Fruit fly (Drosophila melanogaster) whole organism, embryonic: ENCODE results near the gene CG11068.
A peak's percentile ranks its signal among the peaks of the same experiment; 100 is the strongest.

Source experiments
- Asciz ChIP-seq: fragments of 200-800 bp; sonication (Bioruptor generic); optimal IDR thresholded peaks from 2 replicates; lab custom pipeline; 2017; ENCODE audit warnings: missing biosample characterization, mild to moderate bottlenecking, missing genetic modification characterization, missing genetic modification reagents
- Atf-2 ChIP-seq: fragments of 200-800 bp; sonication (Bioruptor generic); optimal IDR thresholded peaks from 2 replicates; lab custom pipeline; 2016; ENCODE audit warnings: missing biosample characterization, missing genetic modification characterization
- CG11085 ChIP-seq: fragments of 200-800 bp; sonication (Bioruptor generic); IDR thresholded peaks from 2 replicates; pipeline ENCODE4 v1.3.6; 2022; ENCODE audit warnings: missing biosample characterization, missing genetic modification characterization
- CG12659 ChIP-seq: fragments of 200-800 bp; sonication (Bioruptor generic); optimal IDR thresholded peaks from 3 replicates; lab custom pipeline; 2017; ENCODE audit warnings: mild to moderate bottlenecking, missing biosample characterization, missing genetic modification reagents, missing genetic modification characterization
- CG2889 ChIP-seq: fragments of 200-800 bp; sonication (Bioruptor generic); IDR thresholded peaks from 3 replicates; pipeline ENCODE4 v1.3.6; 2022; ENCODE audit warnings: missing biosample characterization, missing genetic modification characterization
- CG32772 ChIP-seq: fragments of 200-800 bp; sonication (Bioruptor generic); IDR thresholded peaks from 2 replicates; pipeline ENCODE4 v1.3.6; 2022; ENCODE audit warnings: missing biosample characterization, missing genetic modification characterization
- CG3726 ChIP-seq: fragments of 200-800 bp; sonication (Bioruptor generic); IDR thresholded peaks from 3 replicates; pipeline ENCODE4, ENCODE4 v1.3.6; 2022; ENCODE audit warnings: missing biosample characterization, missing genetic modification characterization
- CG43689 ChIP-seq: fragments of 200-800 bp; sonication (Bioruptor generic); IDR thresholded peaks from 2 replicates; pipeline ENCODE4 v1.3.6; 2022; ENCODE audit warnings: missing biosample characterization, missing genetic modification characterization
- CG5180 ChIP-seq: fragments of 200-800 bp; sonication (Bioruptor generic); optimal IDR thresholded peaks from 3 replicates; lab custom pipeline; 2017; ENCODE audit warnings: missing biosample characterization, missing genetic modification characterization, mild to moderate bottlenecking, moderate library complexity, missing genetic modification reagents
- CG6175 ChIP-seq: fragments of 200-800 bp; sonication (Bioruptor generic); IDR thresholded peaks from 3 replicates; pipeline ENCODE4 v1.3.6; 2022; ENCODE audit warnings: missing biosample characterization, missing genetic modification characterization
- CG9215 ChIP-seq: fragments of 200-800 bp; sonication (Bioruptor generic); IDR thresholded peaks from 2 replicates; pipeline ENCODE4 v1.3.6; 2022; ENCODE audit warnings: missing biosample characterization, missing genetic modification characterization
- Dip2 ChIP-seq: fragments of 200-800 bp; sonication (Bioruptor generic); IDR thresholded peaks from 2 replicates; pipeline ENCODE4 v1.3.6; 2022; ENCODE audit warnings: missing biosample characterization, missing genetic modification characterization
- Drgx ChIP-seq: fragments of 200-800 bp; sonication (Bioruptor generic); IDR thresholded peaks from 2 replicates; pipeline ENCODE4 v1.3.6; 2022; ENCODE audit warnings: missing biosample characterization, missing genetic modification characterization
- HHEX ChIP-seq: fragments of 200-800 bp; sonication (Bioruptor generic); optimal IDR thresholded peaks from 3 replicates; lab custom pipeline; 2017; ENCODE audit warnings: missing biosample characterization, mild to moderate bottlenecking, missing genetic modification characterization, missing genetic modification reagents
- Hr39 ChIP-seq: fragments of >200 bp; optimal IDR thresholded peaks from 2 replicates; lab custom pipeline; 2017
- Nf-YB ChIP-seq: fragments of 200-800 bp; sonication (Bioruptor generic); optimal IDR thresholded peaks from 3 replicates; lab custom pipeline; 2019; ENCODE audit warnings: missing biosample characterization, mild to moderate bottlenecking, missing genetic modification characterization, moderate library complexity
- Nf-YC ChIP-seq: fragments of 200-800 bp; optimal IDR thresholded peaks from 3 replicates; lab custom pipeline; 2019; ENCODE audit warnings: missing biosample characterization, mild to moderate bottlenecking, missing genetic modification characterization, moderate library complexity
- Rfx ChIP-seq: fragments of 200-800 bp; sonication (Bioruptor generic); IDR thresholded peaks from 2 replicates; pipeline ENCODE4 v1.3.6; 2022; ENCODE audit warnings: missing biosample characterization, missing genetic modification characterization
- Sry-β ChIP-seq: fragments of 200-800 bp; sonication (Bioruptor generic); optimal IDR thresholded peaks from 2 replicates; lab custom pipeline; 2018; ENCODE audit warnings: missing biosample characterization, mild to moderate bottlenecking, missing genetic modification characterization, moderate library complexity
- abd-A ChIP-seq: fragments of 200-800 bp; sonication (Bioruptor generic); optimal IDR thresholded peaks from 3 replicates; lab custom pipeline; 2019; ENCODE audit warnings: missing biosample characterization, mild to moderate bottlenecking, missing genetic modification characterization, moderate library complexity
- ash1 ChIP-seq: fragments of 200-800 bp; sonication (Bioruptor generic); optimal IDR thresholded peaks from 2 replicates; lab custom pipeline; 2018; ENCODE audit warnings: missing biosample characterization, mild to moderate bottlenecking, missing genetic modification characterization
- bsh ChIP-seq, 2 experiments: fragments of 200-800 bp; sonication (Bioruptor generic); optimal IDR thresholded peaks; 2 replicates each; lab custom pipeline; 2017 to 2018; ENCODE audit warnings: mild to moderate bottlenecking in 2 of 2, missing biosample characterization in 2 of 2, missing genetic modification characterization in 2 of 2, moderate library complexity in 1 of 2
- cg ChIP-seq: fragments of 200-800 bp; sonication (Bioruptor generic); optimal IDR thresholded peaks from 3 replicates; lab custom pipeline; 2019; ENCODE audit warnings: missing biosample characterization, mild to moderate bottlenecking, missing genetic modification characterization, moderate library complexity
- croc ChIP-seq: fragments of 200-800 bp; sonication (Bioruptor generic); conservative IDR thresholded peaks from 3 replicates; pipeline ENCODE4 v1.3.6; 2022; ENCODE audit warnings: missing biosample characterization, missing genetic modification characterization
- dimm ChIP-seq: fragments of 200-800 bp; sonication (Bioruptor generic); IDR thresholded peaks from 2 replicates; pipeline ENCODE4 v1.3.6; 2022; ENCODE audit warnings: missing biosample characterization, missing genetic modification characterization
- fd102C ChIP-seq: fragments of 200-800 bp; sonication (Bioruptor generic); optimal IDR thresholded peaks from 2 replicates; lab custom pipeline; 2018; ENCODE audit warnings: missing biosample characterization, mild to moderate bottlenecking, missing genetic modification characterization, moderate library complexity
- ind ChIP-seq: fragments of 200-800 bp; sonication (Bioruptor generic); optimal IDR thresholded peaks from 3 replicates; lab custom pipeline; 2016; ENCODE audit warnings: missing biosample characterization, missing genetic modification characterization
- inv ChIP-seq: fragments of 200-800 bp; sonication (Bioruptor generic); IDR thresholded peaks from 2 replicates; pipeline ENCODE4 v1.3.6; 2022; ENCODE audit warnings: missing biosample characterization, missing genetic modification characterization; ENCODE audit not compliant: partially characterized antibody
- luna ChIP-seq: fragments of 200-800 bp; sonication (Bioruptor generic); optimal IDR thresholded peaks from 2 replicates; lab custom pipeline; 2016; ENCODE audit warnings: missing biosample characterization, missing genetic modification characterization
- org-1 ChIP-seq: fragments of 200-800 bp; sonication (Bioruptor generic); optimal IDR thresholded peaks from 2 replicates; lab custom pipeline; 2017; ENCODE audit warnings: missing biosample characterization, missing genetic modification characterization
- p53 ChIP-seq: fragments of 200-800 bp; sonication (Bioruptor generic); optimal IDR thresholded peaks from 2 replicates; lab custom pipeline; 2016; ENCODE audit warnings: missing biosample characterization, missing genetic modification characterization
- pita ChIP-seq: fragments of 200-800 bp; sonication (Bioruptor generic); optimal IDR thresholded peaks from 2 replicates; lab custom pipeline; 2017; ENCODE audit warnings: missing biosample characterization, mild to moderate bottlenecking, missing genetic modification characterization
- sens-2 ChIP-seq: fragments of 200-800 bp; sonication (Bioruptor generic); IDR thresholded peaks from 2 replicates; pipeline ENCODE4 v1.3.6; 2022; ENCODE audit warnings: missing biosample characterization, missing genetic modification characterization
- seq ChIP-seq: fragments of 200-800 bp; sonication (Bioruptor generic); IDR thresholded peaks from 2 replicates; pipeline ENCODE4 v1.3.6; 2022; ENCODE audit warnings: missing biosample characterization, missing genetic modification characterization
- sqz ChIP-seq: fragments of 200-800 bp; sonication (Bioruptor generic); optimal IDR thresholded peaks from 3 replicates; lab custom pipeline; 2018; ENCODE audit warnings: missing biosample characterization, mild to moderate bottlenecking, missing genetic modification characterization
- tll ChIP-seq, 2 experiments: fragments of 200-800 bp in 1 of 2; fragments of >200 bp in 1 of 2; sonication (Bioruptor generic) in 1 of 2; optimal IDR thresholded peaks; 2 replicates each; lab custom pipeline; 2017 to 2019; ENCODE audit warnings: missing biosample characterization in 2 of 2, missing genetic modification characterization in 2 of 2, mild to moderate bottlenecking in 1 of 2, moderate library complexity in 1 of 2
- tna ChIP-seq: fragments of 200-800 bp; sonication (Bioruptor generic); IDR thresholded peaks from 2 replicates; pipeline ENCODE4 v1.3.6; 2022; ENCODE audit warnings: missing biosample characterization, missing genetic modification characterization; ENCODE audit not compliant: partially characterized antibody
- unpg ChIP-seq: fragments of 200-800 bp; sonication (Bioruptor generic); optimal IDR thresholded peaks from 3 replicates; lab custom pipeline; 2018; ENCODE audit warnings: missing biosample characterization, mild to moderate bottlenecking, missing genetic modification characterization, moderate library complexity
- usp ChIP-seq: fragments of >200 bp; optimal IDR thresholded peaks from 2 replicates; lab custom pipeline; 2017; ENCODE audit warnings: missing biosample characterization, missing genetic modification characterization

CG11068 gene

dm6 chrX:13951403-13951802 is 3.6 kb upstream of the CG11068 start:
- TF ChIP-seq bsh (GFP tag; optimal IDR thresholded peaks at IDR 0.05; lab: Kevin White, UChicago) (peak in 1 of 2 experiments; percentile 36), Drgx (GFP tag; lab: Robert Waterston, UW) (peak; percentile 46; the same call in 1 of the 2 replicates), fd102C (no peak), HHEX (no peak), CG2889 (GFP tag; lab: Robert Waterston, UW) (no peak), ind (GFP tag; lab: Kevin White, UChicago) (no peak), Rfx (GFP tag; lab: Robert Waterston, UW) (no peak)

- no peak for TF ChIP-seq CG12659 (GFP tag; lab: Kevin White, UChicago)
- TF ChIP-seq CG11085 (GFP tag; lab: Robert Waterston, UW) = no peak
- no peak for TF ChIP-seq inv
- no peak for TF ChIP-seq CG9215
- no peak for TF ChIP-seq unpg (GFP tag; lab: Kevin White, UChicago)
- TF ChIP-seq Hr39 (lab: Kevin White, UChicago) = no peak
- no peak for TF ChIP-seq CG5180 (GFP tag; lab: Kevin White, UChicago)
- no peak for TF ChIP-seq p53
- peak; percentile 56 for TF ChIP-seq Nf-YC (tag; lab: Kevin White, UChicago)
- no peak for TF ChIP-seq Atf-2 (GFP tag; lab: Kevin White, UChicago)
- no peak for TF ChIP-seq CG3726 (GFP tag; lab: Robert Waterston, UW)
- TF ChIP-seq Dip2 (GFP tag; lab: Robert Waterston, UW) = no peak
- TF ChIP-seq cg (GFP tag; lab: Kevin White, UChicago) = peak; percentile 58
- no peak for TF ChIP-seq luna
- no peak for TF ChIP-seq ash1
- TF ChIP-seq pita = no peak
- TF ChIP-seq sqz (GFP tag; lab: Kevin White, UChicago) = peak; percentile 14
- peak; percentile 50; the same call in 1 of the 2 replicates for TF ChIP-seq seq
- peak; percentile 27 for TF ChIP-seq Nf-YB (GFP tag; lab: Kevin White, UChicago)
These were observed 750 bp upstream of the CG11068 start for dm6 chrX:13954286-13954685.

dm6 chrX:13964822-13965221 is 9.8 kb downstream of the CG11068 start:
- TF ChIP-seq sens-2 (no peak), tll (GFP tag; optimal IDR thresholded peaks at IDR 0.05; lab: Kevin White, UChicago) (no peak), CG6175 (GFP tag; lab: Robert Waterston, UW) (no peak), usp (no peak), dimm (GFP tag; lab: Robert Waterston, UW) (no peak), org-1 (GFP tag; lab: Kevin White, UChicago) (no peak), CG43689 (GFP tag; lab: Robert Waterston, UW) (no peak), tna (GFP tag; lab: Robert Waterston, UW) (no peak), Sry-β (GFP tag; lab: Kevin White, UChicago) (no peak), abd-A (no peak), Asciz (GFP tag; lab: Kevin White, UChicago) (no peak), croc (GFP tag; lab: Robert Waterston, UW) (no peak), CG32772 (GFP tag; lab: Robert Waterston, UW) (no peak)
